Fruit fly (Drosophila melanogaster): ENCODE data around the gene CG42762.

Gene CG42762

DNA sequence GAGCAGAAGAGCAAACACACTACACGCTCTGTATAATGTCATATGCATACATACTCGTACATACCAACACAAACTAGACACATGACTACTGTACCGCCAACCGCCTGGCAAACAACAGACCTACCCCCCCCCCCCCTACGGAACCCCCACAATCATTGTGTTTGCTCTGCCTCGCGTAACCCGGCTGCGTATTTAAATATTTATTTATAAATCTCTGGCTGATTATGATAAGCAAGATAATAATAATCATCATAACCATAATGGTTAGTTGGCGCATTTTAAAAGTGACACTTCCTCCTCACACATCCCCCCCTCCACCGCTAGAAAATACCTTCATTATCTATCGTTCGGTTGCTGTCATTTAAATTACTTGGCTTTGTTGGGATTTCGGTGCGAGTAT is 46.4 kb downstream of the CG42762 start (continued):
- TF ChIP-seq fd96Cb (tag; optimal IDR thresholded peaks at IDR 0.05) = no peak
- no peak for TF ChIP-seq corto (GFP tag; optimal IDR thresholded peaks at IDR 0.05)
- TF ChIP-seq Myb (GFP tag; optimal IDR thresholded peaks at IDR 0.05) = no peak
- TF ChIP-seq trh (GFP tag; optimal IDR thresholded peaks at IDR 0.05) = no peak
- no peak for TF ChIP-seq CG6272 (GFP tag; IDR thresholded peaks at IDR 0.05)
- no peak for TF ChIP-seq tll (GFP tag; optimal IDR thresholded peaks at IDR 0.05)
- peak; percentile 17 for TF ChIP-seq CG4707 (GFP tag; optimal IDR thresholded peaks at IDR 0.05)
- TF ChIP-seq ems (GFP tag; optimal IDR thresholded peaks at IDR 0.05) = no peak
- no peak for TF ChIP-seq amos (GFP tag; IDR thresholded peaks at IDR 0.05; ENCODE audit: partially characterized antibody)
- peak; percentile 67; the same call in 1 of the 4 replicates for TF ChIP-seq chinmo (GFP tag; IDR thresholded peaks at IDR 0.05; ENCODE audit: partially characterized antibody)
- TF ChIP-seq Bdp1 (GFP tag; optimal IDR thresholded peaks at IDR 0.05) = no peak
- peak; percentile 65 for TF ChIP-seq CG2875 (GFP tag; optimal IDR thresholded peaks at IDR 0.05)
- peak; percentile 21 for TF ChIP-seq CG14710 (tag; optimal IDR thresholded peaks at IDR 0.05)
- peak; percentile 18 for TF ChIP-seq dmrt11E (tag; optimal IDR thresholded peaks at IDR 0.05)
- TF ChIP-seq Med (GFP tag) = peak; percentile 91
- no peak for TF ChIP-seq Optix (GFP tag; IDR thresholded peaks at IDR 0.05)
- TF ChIP-seq CG3838 (GFP tag; optimal IDR thresholded peaks at IDR 0.05) = no peak
- no peak for TF ChIP-seq CG8290 (GFP tag; optimal IDR thresholded peaks at IDR 0.05)
- peak in 1 of 2 experiments; percentile 85 for TF ChIP-seq CG8290 (tag; optimal IDR thresholded peaks at IDR 0.05)
- peak; percentile 51 for TF ChIP-seq B-H2 (GFP tag; optimal IDR thresholded peaks at IDR 0.05)
- TF ChIP-seq twi (tag; optimal IDR thresholded peaks at IDR 0.05) = no peak
- peak; percentile 68 for TF ChIP-seq CG10209 (GFP tag; optimal IDR thresholded peaks at IDR 0.05)
- TF ChIP-seq zf30C (GFP tag; optimal IDR thresholded peaks at IDR 0.05) = no peak
- no peak for TF ChIP-seq CG11093 (GFP tag; IDR thresholded peaks at IDR 0.05)
- TF ChIP-seq wor (GFP tag; IDR thresholded peaks at IDR 0.05) = no peak
- no peak for TF ChIP-seq fru (optimal IDR thresholded peaks at IDR 0.05)
- TF ChIP-seq D (optimal IDR thresholded peaks at IDR 0.05) = no peak
- peak; percentile 28 for TF ChIP-seq D (GFP tag; optimal IDR thresholded peaks at IDR 0.05)
- TF ChIP-seq sqz (GFP tag; optimal IDR thresholded peaks at IDR 0.05) = peak; percentile 54
- TF ChIP-seq Awh (GFP tag; IDR thresholded peaks at IDR 0.05) = peak; percentile 53; the same call in 1 of the 2 replicates
- TF ChIP-seq toy (GFP tag; IDR thresholded peaks at IDR 0.05) = no peak
- no peak for TF ChIP-seq CG11695 (GFP tag; IDR thresholded peaks at IDR 0.05)
- TF ChIP-seq Bteb2 (GFP tag; optimal IDR thresholded peaks at IDR 0.05) = no peak
- TF ChIP-seq Ravus (GFP tag; IDR thresholded peaks at IDR 0.05) = no peak
- no peak for TF ChIP-seq dm (GFP tag; optimal IDR thresholded peaks at IDR 0.05)
- TF ChIP-seq exex (tag; optimal IDR thresholded peaks at IDR 0.05) = peak; percentile 36
- peak; percentile 45 for TF ChIP-seq CG9817 (tag; optimal IDR thresholded peaks at IDR 0.05)
- no peak for TF ChIP-seq peb (GFP tag; IDR thresholded peaks at IDR 0.05)
- TF ChIP-seq CG3995 (GFP tag; optimal IDR thresholded peaks at IDR 0.05) = no peak
- TF ChIP-seq Aef1 (GFP tag; IDR thresholded peaks at IDR 0.05) = no peak
- TF ChIP-seq pan (optimal IDR thresholded peaks at IDR 0.05) = no peak
- TF ChIP-seq pan (GFP tag; optimal IDR thresholded peaks at IDR 0.05 in 1 of 2, IDR thresholded peaks at IDR 0.05 in 1 of 2) = no peak
- no peak for TF ChIP-seq MESR4 (GFP tag; optimal IDR thresholded peaks at IDR 0.05)
- TF ChIP-seq fd102C (GFP tag; optimal IDR thresholded peaks at IDR 0.05) = no peak
- peak in 1 of 2 experiments; percentile 21 for TF ChIP-seq prd (optimal IDR thresholded peaks at IDR 0.05)
- no peak for TF ChIP-seq prd (GFP tag; IDR thresholded peaks at IDR 0.05)
- peak; percentile 32 for TF ChIP-seq run (tag; optimal IDR thresholded peaks at IDR 0.05)
- TF ChIP-seq ara (GFP tag; IDR thresholded peaks at IDR 0.05) = no peak
- TF ChIP-seq CG12744 (GFP tag; optimal IDR thresholded peaks at IDR 0.05) = no peak
- TF ChIP-seq ewg (GFP tag; optimal IDR thresholded peaks at IDR 0.05) = peak; percentile 19
- no peak for TF ChIP-seq Ada2b (GFP tag; IDR thresholded peaks at IDR 0.05)
- TF ChIP-seq HLH3B (GFP tag; IDR thresholded peaks at IDR 0.05) = no peak
- TF ChIP-seq ind (GFP tag; optimal IDR thresholded peaks at IDR 0.05) = no peak
